Worm (Caenorhabditis elegans): Measurements from ENCODE around the gene cyp-13A8.

The cyp-13A8 gene

DNA sequence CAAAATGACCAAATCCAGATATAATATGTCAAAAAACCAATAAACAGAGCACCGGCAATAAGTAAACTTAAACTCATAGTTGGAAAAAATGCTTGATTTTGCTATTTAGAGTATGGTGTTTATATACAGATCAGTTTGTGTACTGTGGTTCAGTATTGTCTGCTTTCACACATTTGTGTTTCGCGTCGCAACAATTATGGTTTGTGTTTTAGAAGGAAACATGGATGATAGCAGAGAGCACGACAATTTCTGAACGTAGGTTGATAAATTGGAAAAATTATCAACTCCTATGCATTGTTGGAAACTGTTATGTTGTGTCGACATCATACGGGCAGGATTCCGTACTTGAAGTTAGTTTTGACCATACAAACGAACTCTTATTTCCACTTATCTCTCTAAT, 9.7 kb downstream of the cyp-13A8 start, which contains the start of gene cyp-13A4:
Gene cyp-13A4 (minus strand): TSS at position 77 of the 400 bp plus-strand sequence.
- TF ChIP-seq sptf-1 (tag; optimal IDR thresholded peaks at IDR 0.05) = no peak
- TF ChIP-seq mab-5 (tag; optimal IDR thresholded peaks at IDR 0.05) = no peak

DNA sequence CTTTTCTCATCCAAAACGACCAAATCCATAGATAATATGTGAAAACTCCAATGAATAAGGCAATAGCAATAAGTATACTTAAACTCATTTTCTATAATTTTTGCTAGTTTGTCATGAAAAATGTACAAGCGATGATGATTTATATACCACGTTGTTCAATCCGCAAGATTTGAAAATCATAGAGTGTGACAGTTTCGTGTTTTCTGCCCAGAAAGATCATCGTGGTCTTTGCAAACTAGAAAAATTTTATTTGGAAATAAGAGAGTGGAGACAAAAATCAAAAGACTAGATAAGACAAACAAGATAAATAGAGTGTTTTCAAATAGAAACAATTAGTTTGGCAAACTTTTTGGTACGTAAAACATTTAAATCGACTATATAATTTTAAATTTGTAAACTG, 14.2 kb downstream of the cyp-13A8 start, which contains the start of gene cyp-13A3:
Gene cyp-13A3 (minus strand): TSS at position 101 of the 400 bp plus-strand sequence.
- TF ChIP-seq blmp-1 (tag; optimal IDR thresholded peaks at IDR 0.05) = no peak
- no peak for TF ChIP-seq ces-1 (GFP tag; optimal IDR thresholded peaks at IDR 0.05)
- TF ChIP-seq lin-13 (tag; optimal IDR thresholded peaks at IDR 0.05) = no peak
- no peak for TF ChIP-seq unc-62 (GFP tag; optimal IDR thresholded peaks at IDR 0.05)
- TF ChIP-seq unc-39 (tag; optimal IDR thresholded peaks at IDR 0.05) = no peak
- TF ChIP-seq nhr-2 (tag; optimal IDR thresholded peaks at IDR 0.05) = no peak

- no peak for TF ChIP-seq ztf-11 (tag; optimal IDR thresholded peaks at IDR 0.05)
- TF ChIP-seq unc-62 (GFP tag; optimal IDR thresholded peaks at IDR 0.05) = no peak
- no peak for TF ChIP-seq tbx-8 (GFP tag; optimal IDR thresholded peaks at IDR 0.05)
- TF ChIP-seq ceh-83 (GFP tag; optimal IDR thresholded peaks at IDR 0.05) = no peak
- no peak for TF ChIP-seq lin-32 (GFP tag; optimal IDR thresholded peaks at IDR 0.05)
- no peak for TF ChIP-seq mep-1 (tag; optimal IDR thresholded peaks at IDR 0.05)
- no peak for TF ChIP-seq nhr-28 (tag; optimal IDR thresholded peaks at IDR 0.05)
Observed at ce11 chrII:9791185-9791584, 16.2 kb downstream of the cyp-13A8 start.

- peak; percentile 52 for TF ChIP-seq unc-120 (tag; optimal IDR thresholded peaks at IDR 0.05; ENCODE audit: poor library complexity, severe bottlenecking)
- peak; percentile 23 for TF ChIP-seq unc-62 (GFP tag; optimal IDR thresholded peaks at IDR 0.05)
- peak; percentile 44 for TF ChIP-seq elt-1 (tag; optimal IDR thresholded peaks at IDR 0.05; ENCODE audit: borderline replicate concordance, insufficient read depth)
- TF ChIP-seq sptf-1 (tag; optimal IDR thresholded peaks at IDR 0.05) = no peak
Observed at ce11 chrII:9787395-9788152, 19.8 kb downstream of the cyp-13A8 start, which contains the start of gene cyp-13A2. TSS of gene cyp-13A2 (minus strand) at chrII:9787629.

DNA sequence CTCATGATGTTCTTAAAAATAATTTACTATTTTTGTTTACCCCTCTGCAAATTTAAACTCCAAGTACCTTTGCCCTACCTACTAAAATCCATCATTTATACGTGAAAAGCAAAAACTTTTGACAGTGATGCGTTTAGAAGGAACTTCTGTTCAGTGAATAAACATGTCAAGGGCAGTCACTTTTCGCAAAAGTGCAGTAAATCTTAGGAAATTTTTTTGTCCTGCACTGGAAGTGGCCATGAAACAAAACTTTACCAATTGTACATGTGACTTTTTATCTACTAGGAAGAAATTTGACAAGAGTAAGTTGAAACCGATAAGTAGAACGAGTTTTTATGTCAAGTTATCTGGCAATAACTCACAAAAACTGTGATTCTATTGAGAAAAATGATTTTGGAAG, 21.2 kb downstream of the cyp-13A8 start:
- no peak for TF ChIP-seq drap-1 (GFP tag; optimal IDR thresholded peaks at IDR 0.05)
- TF ChIP-seq mep-1 (tag; optimal IDR thresholded peaks at IDR 0.05) = no peak
- no peak for TF ChIP-seq lsy-2 (tag; optimal IDR thresholded peaks at IDR 0.05)
- TF ChIP-seq ham-2 (GFP tag; optimal IDR thresholded peaks at IDR 0.05) = no peak
- TF ChIP-seq lin-32 (GFP tag; optimal IDR thresholded peaks at IDR 0.05) = no peak
- no peak for TF ChIP-seq tbx-8 (GFP tag; optimal IDR thresholded peaks at IDR 0.05)
- no peak for TF ChIP-seq mls-2 (tag; optimal IDR thresholded peaks at IDR 0.05)
- TF ChIP-seq sptf-1 (tag; optimal IDR thresholded peaks at IDR 0.05) = no peak
- TF ChIP-seq blmp-1 (tag; optimal IDR thresholded peaks at IDR 0.05) = no peak
- no peak for TF ChIP-seq sem-2 (GFP tag; optimal IDR thresholded peaks at IDR 0.05)
- no peak for TF ChIP-seq M03D4.4 (tag; optimal IDR thresholded peaks at IDR 0.05)
- TF ChIP-seq unc-120 (tag; optimal IDR thresholded peaks at IDR 0.05; ENCODE audit: poor library complexity, severe bottlenecking) = no peak
- no peak for TF ChIP-seq cnd-1 (tag; optimal IDR thresholded peaks at IDR 0.05)
- TF ChIP-seq hlh-1 (tag; optimal IDR thresholded peaks at IDR 0.05) = no peak
- no peak for TF ChIP-seq elt-3 (tag; optimal IDR thresholded peaks at IDR 0.05)
- TF ChIP-seq ces-1 (GFP tag; optimal IDR thresholded peaks at IDR 0.05) = no peak
- no peak for TF ChIP-seq unc-62 (GFP tag; optimal IDR thresholded peaks at IDR 0.05)
- TF ChIP-seq ztf-11 (tag; optimal IDR thresholded peaks at IDR 0.05) = no peak
- TF ChIP-seq ceh-43 (GFP tag; optimal IDR thresholded peaks at IDR 0.05) = no peak

- TF ChIP-seq mep-1 (tag; optimal IDR thresholded peaks at IDR 0.05) (no peak), unc-39 (tag; optimal IDR thresholded peaks at IDR 0.05) (no peak), ceh-83 (GFP tag; optimal IDR thresholded peaks at IDR 0.05) (no peak), nhr-28 (tag; optimal IDR thresholded peaks at IDR 0.05) (no peak), bed-3 (GFP tag; optimal IDR thresholded peaks at IDR 0.05) (no peak), zip-8 (tag; optimal IDR thresholded peaks at IDR 0.05) (no peak), cnd-1 (tag; optimal IDR thresholded peaks at IDR 0.05) (no peak), hlh-1 (tag; optimal IDR thresholded peaks at IDR 0.05) (no peak), sem-2 (GFP tag; optimal IDR thresholded peaks at IDR 0.05) (no peak), pha-4 (tag; optimal IDR thresholded peaks at IDR 0.05) (no peak), nhr-12 (tag; optimal IDR thresholded peaks at IDR 0.05) (no peak), ces-1 (GFP tag; optimal IDR thresholded peaks at IDR 0.05) (no peak)
Observed at ce11 chrII:9782337-9782736, 25.0 kb downstream of the cyp-13A8 start, which contains the start of gene T10B9.14. TSS of gene T10B9.14 (minus strand) at chrII:9782437.
